Fruit fly (Drosophila melanogaster) whole organism, embryonic: ENCODE measurements around the gene mRpS14.

Experiments used
- ATbp ChIP-seq: fragments of 200-800 bp; sonication (Bioruptor generic); optimal IDR thresholded peaks from 2 replicates; lab custom pipeline; 2017; ENCODE audit warnings: missing biosample characterization, mild to moderate bottlenecking, missing genetic modification characterization, missing genetic modification reagents
- C15 ChIP-seq: fragments of 200-800 bp; sonication (Bioruptor generic); IDR thresholded peaks from 3 replicates; pipeline ENCODE4 v1.3.6; 2022; ENCODE audit warnings: missing biosample characterization, missing genetic modification characterization
- CG11504 ChIP-seq: fragments of 200-800 bp; sonication (Bioruptor generic); optimal IDR thresholded peaks from 3 replicates; lab custom pipeline; 2019; ENCODE audit warnings: missing biosample characterization, mild to moderate bottlenecking, missing genetic modification characterization, moderate library complexity
- CG12659 ChIP-seq: fragments of 200-800 bp; sonication (Bioruptor generic); optimal IDR thresholded peaks from 3 replicates; lab custom pipeline; 2017; ENCODE audit warnings: mild to moderate bottlenecking, missing biosample characterization, missing genetic modification reagents, missing genetic modification characterization
- CG13775 ChIP-seq: fragments of 200-800 bp; sonication (Bioruptor generic); optimal IDR thresholded peaks from 3 replicates; lab custom pipeline; 2017; ENCODE audit warnings: missing biosample characterization, mild to moderate bottlenecking, missing genetic modification characterization
- CG14667 ChIP-seq: fragments of 200-800 bp; sonication (Bioruptor generic); IDR thresholded peaks from 2 replicates; pipeline ENCODE4 v1.3.6; 2022; ENCODE audit warnings: missing biosample characterization, missing genetic modification characterization
- CG2116 ChIP-seq: fragments of 200-800 bp; sonication (Bioruptor generic); optimal IDR thresholded peaks from 3 replicates; lab custom pipeline; 2018; ENCODE audit warnings: missing biosample characterization, mild to moderate bottlenecking, missing genetic modification characterization
- CG2120 ChIP-seq: fragments of 200-800 bp; sonication (Bioruptor generic); optimal IDR thresholded peaks from 3 replicates; lab custom pipeline; 2016; ENCODE audit warnings: missing biosample characterization, missing genetic modification characterization
- CG33213 ChIP-seq: fragments of 200-800 bp; sonication (Bioruptor generic); optimal IDR thresholded peaks from 3 replicates; lab custom pipeline; 2016; ENCODE audit warnings: missing biosample characterization, missing genetic modification characterization
- CG9609 ChIP-seq: fragments of 200-800 bp; sonication (Bioruptor generic); optimal IDR thresholded peaks from 3 replicates; lab custom pipeline; 2016; ENCODE audit warnings: missing biosample characterization, missing genetic modification characterization
- CG9797 ChIP-seq: fragments of 200-800 bp; sonication (Bioruptor generic); optimal IDR thresholded peaks from 3 replicates; lab custom pipeline; 2018; ENCODE audit warnings: missing biosample characterization, mild to moderate bottlenecking, missing genetic modification characterization
- Dll ChIP-seq: fragments of 200-800 bp; sonication (Bioruptor generic); IDR thresholded peaks from 4 replicates; pipeline ENCODE4 v1.3.6; 2022; ENCODE audit warnings: missing biosample characterization, missing genetic modification characterization; ENCODE audit not compliant: partially characterized antibody
- Doc3 ChIP-seq: fragments of 200-800 bp; sonication (Bioruptor generic); IDR thresholded peaks from 3 replicates; pipeline ENCODE4 v1.3.6; 2022; ENCODE audit warnings: missing biosample characterization, missing genetic modification characterization; ENCODE audit not compliant: partially characterized antibody
- Dp ChIP-seq: fragments of 200-800 bp; sonication (Bioruptor generic); optimal IDR thresholded peaks from 2 replicates; lab custom pipeline; 2018; ENCODE audit warnings: missing biosample characterization, mild to moderate bottlenecking, missing genetic modification characterization, moderate library complexity
- E2f2 ChIP-seq: fragments of 200-800 bp; sonication (Bioruptor generic); IDR thresholded peaks from 2 replicates; pipeline ENCODE4 v1.3.6; 2022; ENCODE audit warnings: missing biosample characterization, missing genetic modification characterization
- Elba2 ChIP-seq: fragments of 200-800 bp; sonication (Bioruptor generic); optimal IDR thresholded peaks from 3 replicates; lab custom pipeline; 2016; ENCODE audit warnings: missing biosample characterization, missing genetic modification characterization
- Ets65A ChIP-seq: fragments of 200-800 bp; sonication (Bioruptor generic); peaks from one replicate; lab custom pipeline; 2016; ENCODE audit warnings: missing biosample characterization, missing genetic modification characterization
- Fer2 ChIP-seq: fragments of 200-800 bp; sonication (Bioruptor generic); optimal IDR thresholded peaks from 2 replicates; lab custom pipeline; 2018; ENCODE audit warnings: missing biosample characterization, mild to moderate bottlenecking, missing genetic modification characterization, moderate library complexity
- MBD-R2 ChIP-seq: fragments of 200-800 bp; sonication (Bioruptor generic); IDR thresholded peaks from 2 replicates; pipeline ENCODE4 v1.3.6; 2022; ENCODE audit warnings: missing biosample characterization, missing genetic modification characterization
- MESR4 ChIP-seq: fragments of 200-800 bp; sonication (Bioruptor generic); optimal IDR thresholded peaks from 2 replicates; lab custom pipeline; 2018; ENCODE audit warnings: missing biosample characterization, mild to moderate bottlenecking, missing genetic modification characterization, moderate library complexity
- Max ChIP-seq: fragments of 200-800 bp; sonication (Bioruptor generic); optimal IDR thresholded peaks from 2 replicates; lab custom pipeline; 2016; ENCODE audit warnings: missing biosample characterization, mild to moderate bottlenecking, missing genetic modification characterization
- Med ChIP-seq: fragments of 200-800 bp; sonication (Bioruptor generic); peaks from one replicate; lab custom pipeline; 2016; ENCODE audit warnings: missing biosample characterization, missing genetic modification characterization, mild to moderate bottlenecking, inconsistent platforms, moderate library complexity
- Rfx ChIP-seq: fragments of 200-800 bp; sonication (Bioruptor generic); IDR thresholded peaks from 2 replicates; pipeline ENCODE4 v1.3.6; 2022; ENCODE audit warnings: missing biosample characterization, missing genetic modification characterization
- Scr ChIP-seq: fragments of 200-800 bp; sonication (Bioruptor generic); IDR thresholded peaks from 2 replicates; pipeline ENCODE4 v1.3.6; 2022; ENCODE audit warnings: missing biosample characterization, missing genetic modification characterization; ENCODE audit not compliant: partially characterized antibody
- Sry-δ ChIP-seq: fragments of 200-800 bp; sonication (Bioruptor generic); optimal IDR thresholded peaks from 2 replicates; lab custom pipeline; 2016; ENCODE audit warnings: missing biosample characterization, missing genetic modification characterization
- Trl ChIP-seq, 3 experiments: fragments of >200 bp in 2 of 3; fragments of 200-800 bp in 1 of 3; sonication (Bioruptor generic) in 1 of 3; optimal IDR thresholded peaks; 2 replicates in 1 of 3; 3 replicates in 2 of 3; lab custom pipeline; 2016 to 2017; ENCODE audit warnings: missing biosample characterization in 1 of 3, missing genetic modification characterization in 1 of 3
- YL-1 ChIP-seq: fragments of 200-800 bp; sonication (Bioruptor generic); optimal IDR thresholded peaks from 3 replicates; lab custom pipeline; 2017; ENCODE audit warnings: missing biosample characterization, mild to moderate bottlenecking, missing genetic modification characterization
- amos ChIP-seq: fragments of 200-800 bp; sonication (Bioruptor generic); IDR thresholded peaks from 2 replicates; pipeline ENCODE4 v1.3.6; 2022; ENCODE audit warnings: missing biosample characterization, missing genetic modification characterization; ENCODE audit not compliant: partially characterized antibody
- cg ChIP-seq: fragments of 200-800 bp; sonication (Bioruptor generic); optimal IDR thresholded peaks from 3 replicates; lab custom pipeline; 2019; ENCODE audit warnings: missing biosample characterization, mild to moderate bottlenecking, missing genetic modification characterization, moderate library complexity
- chinmo ChIP-seq: fragments of 200-800 bp; sonication (Bioruptor generic); IDR thresholded peaks from 4 replicates; pipeline ENCODE4 v1.3.6; 2022; ENCODE audit warnings: missing biosample characterization, missing genetic modification characterization; ENCODE audit not compliant: partially characterized antibody
- croc ChIP-seq: fragments of 200-800 bp; sonication (Bioruptor generic); conservative IDR thresholded peaks from 3 replicates; pipeline ENCODE4 v1.3.6; 2022; ENCODE audit warnings: missing biosample characterization, missing genetic modification characterization
- gfzf ChIP-seq: fragments of 200-800 bp; sonication (Bioruptor generic); optimal IDR thresholded peaks from 2 replicates; lab custom pipeline; 2016; ENCODE audit warnings: missing biosample characterization, mild to moderate bottlenecking, missing genetic modification characterization, moderate library complexity
- hb ChIP-seq: fragments of 200-800 bp; sonication (Bioruptor generic); IDR thresholded peaks from 3 replicates; pipeline ENCODE4 v1.3.6; 2022; ENCODE audit warnings: missing biosample characterization, missing genetic modification characterization; ENCODE audit not compliant: partially characterized antibody
- hbn ChIP-seq: fragments of 200-800 bp; sonication (Bioruptor generic); IDR thresholded peaks from 2 replicates; pipeline ENCODE4 v1.3.6; 2022; ENCODE audit warnings: missing biosample characterization, missing genetic modification characterization; ENCODE audit not compliant: partially characterized antibody
- hth ChIP-seq: fragments of >200 bp; optimal IDR thresholded peaks from 2 replicates; lab custom pipeline; 2017; ENCODE audit warnings: inconsistent platforms
- insv ChIP-seq, 2 experiments: fragments of 200-800 bp; sonication (Bioruptor generic); optimal IDR thresholded peaks; 3 replicates each; lab custom pipeline; 2016 to 2018; ENCODE audit warnings: missing biosample characterization in 2 of 2, missing genetic modification characterization in 2 of 2
- knrl ChIP-seq: fragments of 200-800 bp; sonication (Bioruptor generic); IDR thresholded peaks from 3 replicates; pipeline ENCODE4 v1.3.6; 2022; ENCODE audit warnings: missing biosample characterization, missing genetic modification characterization; ENCODE audit not compliant: partially characterized antibody
- lov ChIP-seq, 2 experiments: fragments of 200-800 bp in 1 of 2; fragments of >200 bp in 1 of 2; sonication (Bioruptor generic) in 1 of 2; IDR thresholded peaks in 1 of 2; optimal IDR thresholded peaks in 1 of 2; 2 replicates in 1 of 2; 3 replicates in 1 of 2; pipeline versions ENCODE4 v1.3.6 to Lab custom; 2017 to 2022; ENCODE audit warnings: missing biosample characterization in 1 of 2, missing genetic modification characterization in 1 of 2
- nerfin-2 ChIP-seq: fragments of 200-800 bp; sonication (Bioruptor generic); IDR thresholded peaks from 2 replicates; pipeline ENCODE4 v1.3.6; 2022; ENCODE audit warnings: missing biosample characterization, missing genetic modification characterization; ENCODE audit not compliant: partially characterized antibody
- pan ChIP-seq, 4 experiments: fragments of >200 bp in 3 of 4; fragments of 200-800 bp in 1 of 4; sonication (Bioruptor generic) in 1 of 4; optimal IDR thresholded peaks in 3 of 4; IDR thresholded peaks in 1 of 4; 2 replicates each; pipeline versions ENCODE4 v1.3.6 to Lab custom; 2017 to 2022; ENCODE audit warnings: missing biosample characterization in 2 of 4, missing genetic modification characterization in 2 of 4, mixed read lengths in 1 of 4
- phol ChIP-seq: fragments of 200-800 bp; sonication (Bioruptor generic); optimal IDR thresholded peaks from 3 replicates; lab custom pipeline; 2018; ENCODE audit warnings: missing biosample characterization, mild to moderate bottlenecking, missing genetic modification characterization, moderate library complexity
- pzg ChIP-seq: fragments of 200-800 bp; sonication (Bioruptor generic); optimal IDR thresholded peaks from 3 replicates; lab custom pipeline; 2018; ENCODE audit warnings: missing biosample characterization, mild to moderate bottlenecking, missing genetic modification characterization, moderate library complexity
- sens ChIP-seq: fragments of 200-800 bp; sonication (Bioruptor generic); peaks from one replicate; lab custom pipeline; 2016; ENCODE audit warnings: missing biosample characterization, missing genetic modification characterization
- tll ChIP-seq, 2 experiments: fragments of 200-800 bp in 1 of 2; fragments of >200 bp in 1 of 2; sonication (Bioruptor generic) in 1 of 2; optimal IDR thresholded peaks; 2 replicates each; lab custom pipeline; 2017 to 2019; ENCODE audit warnings: missing biosample characterization in 2 of 2, missing genetic modification characterization in 2 of 2, mild to moderate bottlenecking in 1 of 2, moderate library complexity in 1 of 2
- trem ChIP-seq: fragments of 200-800 bp; optimal IDR thresholded peaks from 3 replicates; lab custom pipeline; 2019; ENCODE audit warnings: missing biosample characterization, mild to moderate bottlenecking, missing genetic modification characterization, moderate library complexity

mRpS14 gene

dm6 chrX:19494285-19494684 is 14.2 kb upstream of the mRpS14 start, which contains the start of gene CG12204 (continued):
- TF ChIP-seq CG2120, result peak; percentile 46
- peak; percentile 50 for TF ChIP-seq Rfx (GFP tag; lab: Robert Waterston, UW)
- peak; percentile 80 for TF ChIP-seq sens (GFP tag; lab: Kevin White, UChicago)
- TF ChIP-seq ATbp (GFP tag; lab: Kevin White, UChicago), result no peak
- TF ChIP-seq CG13775 (GFP tag; lab: Kevin White, UChicago), result peak; percentile 11
- TF ChIP-seq Fer2 (tag; lab: Kevin White, UChicago), result no peak
- TF ChIP-seq hb, result no peak
- no peak for TF ChIP-seq tll (GFP tag; optimal IDR thresholded peaks at IDR 0.05; lab: Kevin White, UChicago)
- no peak for TF ChIP-seq nerfin-2 (GFP tag; lab: Robert Waterston, UW)
- TF ChIP-seq Doc3 (GFP tag; lab: Robert Waterston, UW), result no peak
- TF ChIP-seq croc, result no peak

dm6 chrX:19491984-19492584 is 12.0 kb upstream of the mRpS14 start, which contains the start of the genes pcm and ND-18:
Gene pcm (minus strand): TSS chrX:19492011.
Gene ND-18 (plus strand): TSS chrX:19492421.
- TF ChIP-seq MBD-R2 (peak; percentile 79), CG14667 (no peak), Elba2 (GFP tag; lab: Kevin White, UChicago) (peak; percentile 60), amos (peak; percentile 18), insv (GFP tag; optimal IDR thresholded peaks at IDR 0.05; lab: Kevin White, UChicago) (peak; percentile 90 to 98), CG12659 (GFP tag; lab: Kevin White, UChicago) (peak; percentile 39), pan (optimal IDR thresholded peaks at IDR 0.05; lab: Kevin White, UChicago) (no peak), pan (GFP tag; optimal IDR thresholded peaks at IDR 0.05 in 1 of 2, IDR thresholded peaks at IDR 0.05 in 1 of 2) (no peak), CG33213 (no peak), Max (GFP tag; lab: Kevin White, UChicago) (peak; percentile 9), pzg (GFP tag; lab: Kevin White, UChicago) (peak; percentile 64), CG9797 (GFP tag; lab: Kevin White, UChicago) (peak; percentile 79), knrl (0 out of 3 replicates have a peak, but pooled peaks have one; percentile 28), CG11504 (tag; lab: Kevin White, UChicago) (peak; percentile 96), lov (optimal IDR thresholded peaks at IDR 0.05; lab: Kevin White, UChicago) (no peak), lov (GFP tag; IDR thresholded peaks at IDR 0.05; lab: Robert Waterston, UW) (no peak), Trl (optimal IDR thresholded peaks at IDR 0.05; lab: Kevin White, UChicago) (no peak), Trl (GFP tag; optimal IDR thresholded peaks at IDR 0.05; lab: Kevin White, UChicago) (no peak), Sry-δ (GFP tag; lab: Kevin White, UChicago) (peak; percentile 64), CG9609 (GFP tag; lab: Kevin White, UChicago) (peak; percentile 28), chinmo (GFP tag; lab: Robert Waterston, UW) (no peak), YL-1 (GFP tag; lab: Kevin White, UChicago) (peak; percentile 33), cg (GFP tag; lab: Kevin White, UChicago) (no peak), hbn (GFP tag; lab: Robert Waterston, UW) (0 out of 2 replicates have a peak, but pooled peaks have one; percentile 11), hb (no peak), trem (tag; lab: Kevin White, UChicago) (peak; percentile 1), Ets65A (GFP tag; lab: Kevin White, UChicago) (peak; percentile 21), CG2116 (peak; percentile 66), Scr (GFP tag; lab: Robert Waterston, UW) (0 out of 2 replicates have a peak, but pooled peaks have one; percentile 19), E2f2 (GFP tag; lab: Robert Waterston, UW) (peak; percentile 74), gfzf (GFP tag; lab: Kevin White, UChicago) (peak; percentile 78), hth (lab: Kevin White, UChicago) (no peak), Dll (GFP tag; lab: Robert Waterston, UW) (no peak), Med (GFP tag; lab: Kevin White, UChicago) (peak; percentile 61), MESR4 (GFP tag; lab: Kevin White, UChicago) (peak; percentile 62), phol (tag; lab: Kevin White, UChicago) (peak; percentile 35), Dp (GFP tag; lab: Kevin White, UChicago) (peak; percentile 65), C15 (no peak)
